Worm (Caenorhabditis elegans) whole organism, late embryonic: ENCODE data around the gene sri-37.

Source experiments
- ahr-1 ChIP-seq: sonication (generic microtip); optimal IDR thresholded peaks from 2 replicates; lab custom pipeline; 2016; ENCODE audit warnings: missing genetic modification characterization, missing compliant biosample characterization
- ceh-2 ChIP-seq: sonication (generic microtip); optimal IDR thresholded peaks from 2 replicates; lab custom pipeline; 2016; ENCODE audit warnings: missing genotype, missing genetic modification characterization, missing compliant biosample characterization
- ceh-45 ChIP-seq: fragments of 200-800 bp; sonication (Bioruptor generic); IDR thresholded peaks from 2 replicates; pipeline ENCODE4 v1.3.6; 2022; ENCODE audit warnings: missing genetic modification reagents, missing genetic modification characterization, missing compliant biosample characterization
- eyg-1 ChIP-seq: sonication (generic microtip); optimal IDR thresholded peaks from 2 replicates; lab custom pipeline; 2016; ENCODE audit warnings: missing genotype, missing genetic modification characterization, missing compliant biosample characterization
- gmeb-2 ChIP-seq: sonication (generic microtip); optimal IDR thresholded peaks from 2 replicates; lab custom pipeline; 2016; ENCODE audit warnings: missing genetic modification characterization, inconsistent platforms, missing compliant biosample characterization

DNA sequence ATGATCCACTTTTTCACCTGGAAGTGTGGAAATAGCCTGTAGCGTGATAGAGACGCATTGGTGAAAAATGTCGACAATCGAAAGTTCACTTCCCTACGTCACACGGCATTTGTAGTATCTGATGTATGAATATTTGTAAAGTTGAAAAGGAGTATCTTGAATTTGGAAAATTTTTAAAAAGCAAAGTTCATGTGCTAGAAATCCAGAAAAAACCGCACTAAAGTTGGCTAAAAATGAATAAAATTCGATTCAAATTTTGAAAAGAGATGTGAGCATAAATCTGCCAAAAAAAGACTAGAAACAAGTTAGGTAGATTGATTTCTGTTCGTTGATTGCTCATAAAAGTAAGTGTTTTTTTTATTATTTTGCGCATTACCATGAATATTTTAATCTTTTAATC, 46.3 kb upstream of the sri-37 start, which contains the start of gene sri-74:
- TF ChIP-seq ahr-1 (tag; lab: Kevin White, UChicago) (no peak), ceh-2 (tag; lab: Kevin White, UChicago) (no peak), gmeb-2 (tag; lab: Kevin White, UChicago) (no peak), eyg-1 (tag; lab: Kevin White, UChicago) (no peak), ceh-45 (GFP tag; lab: Robert Waterston, UW) (no peak)
